Fruit fly (Drosophila melanogaster) whole organism, embryonic: ENCODE data around the gene retm.

Experiments
- ATbp ChIP-seq: fragments of 200-800 bp; sonication (Bioruptor generic); optimal IDR thresholded peaks from 2 replicates; lab custom pipeline; 2017; ENCODE audit warnings: missing biosample characterization, mild to moderate bottlenecking, missing genetic modification characterization, missing genetic modification reagents
- Atf-2 ChIP-seq: fragments of 200-800 bp; sonication (Bioruptor generic); optimal IDR thresholded peaks from 2 replicates; lab custom pipeline; 2016; ENCODE audit warnings: missing biosample characterization, missing genetic modification characterization
- B-H1 ChIP-seq: fragments of 200-800 bp; sonication (Bioruptor generic); IDR thresholded peaks from 3 replicates; pipeline ENCODE4 v1.3.6; 2022; ENCODE audit warnings: missing biosample characterization, missing genetic modification characterization
- Bgb ChIP-seq: fragments of 200-800 bp; sonication (Bioruptor generic); IDR thresholded peaks from 2 replicates; pipeline ENCODE4 v1.3.6; 2022; ENCODE audit warnings: missing biosample characterization, missing genetic modification characterization; ENCODE audit not compliant: partially characterized antibody
- CG12219 ChIP-seq: fragments of 200-800 bp; sonication (Bioruptor generic); optimal IDR thresholded peaks from 3 replicates; lab custom pipeline; 2018; ENCODE audit warnings: missing biosample characterization, mild to moderate bottlenecking, missing genetic modification characterization
- CG1233 ChIP-seq: fragments of 200-800 bp; sonication (Bioruptor generic); optimal IDR thresholded peaks from 4 replicates; lab custom pipeline; 2018; ENCODE audit warnings: missing biosample characterization, mild to moderate bottlenecking, missing genetic modification characterization
- CG14860 ChIP-seq: fragments of 200-800 bp; sonication (Bioruptor generic); IDR thresholded peaks from 3 replicates; pipeline ENCODE4 v1.3.6; 2022; ENCODE audit warnings: missing biosample characterization, missing genetic modification characterization; ENCODE audit not compliant: partially characterized antibody
- CG1603 ChIP-seq: fragments of 200-800 bp; sonication (Bioruptor generic); optimal IDR thresholded peaks from 2 replicates; lab custom pipeline; 2019; ENCODE audit warnings: missing biosample characterization, mild to moderate bottlenecking, missing genetic modification characterization, moderate library complexity
- CG1832 ChIP-seq: fragments of 200-800 bp; sonication (Bioruptor generic); optimal IDR thresholded peaks from 2 replicates; lab custom pipeline; 2017; ENCODE audit warnings: missing biosample characterization, mild to moderate bottlenecking, missing genetic modification characterization, inconsistent platforms
- CG18764 ChIP-seq: fragments of 200-800 bp; sonication (Bioruptor generic); optimal IDR thresholded peaks from 3 replicates; lab custom pipeline; 2016; ENCODE audit warnings: missing biosample characterization, missing genetic modification characterization
- CG31365 ChIP-seq: fragments of 200-800 bp; sonication (Bioruptor generic); optimal IDR thresholded peaks from 2 replicates; lab custom pipeline; 2018; ENCODE audit warnings: missing biosample characterization, mild to moderate bottlenecking, missing genetic modification characterization
- CG31388 ChIP-seq: fragments of 200-800 bp; sonication (Bioruptor generic); optimal IDR thresholded peaks from 2 replicates; lab custom pipeline; 2016; ENCODE audit warnings: missing biosample characterization, missing genetic modification characterization
- CG3995 ChIP-seq: fragments of 200-800 bp; sonication (Bioruptor generic); optimal IDR thresholded peaks from 3 replicates; lab custom pipeline; 2016; ENCODE audit warnings: missing biosample characterization, missing genetic modification characterization
- CG42726 ChIP-seq: fragments of 200-800 bp; sonication (Bioruptor generic); IDR thresholded peaks from 2 replicates; pipeline ENCODE4 v1.3.6; 2022; ENCODE audit warnings: missing biosample characterization, missing genetic modification characterization; ENCODE audit not compliant: partially characterized antibody
- CG4617 ChIP-seq: fragments of 200-800 bp; sonication (Bioruptor generic); optimal IDR thresholded peaks from 3 replicates; lab custom pipeline; 2016; ENCODE audit warnings: missing biosample characterization, missing genetic modification characterization, borderline replicate concordance
- CG7839 ChIP-seq: fragments of 200-800 bp; sonication (Bioruptor generic); optimal IDR thresholded peaks from 3 replicates; lab custom pipeline; 2018; ENCODE audit warnings: missing biosample characterization, mild to moderate bottlenecking, missing genetic modification characterization, moderate library complexity
- CG9215 ChIP-seq: fragments of 200-800 bp; sonication (Bioruptor generic); IDR thresholded peaks from 2 replicates; pipeline ENCODE4 v1.3.6; 2022; ENCODE audit warnings: missing biosample characterization, missing genetic modification characterization
- CkIIα-i1 ChIP-seq: fragments of 200-800 bp; sonication (Bioruptor generic); IDR thresholded peaks from 2 replicates; pipeline ENCODE4 v1.3.6; 2022; ENCODE audit warnings: missing biosample characterization, missing genetic modification characterization
- CrebB ChIP-seq: fragments of 200-800 bp; sonication (Bioruptor generic); optimal IDR thresholded peaks from 3 replicates; lab custom pipeline; 2018; ENCODE audit warnings: missing biosample characterization, mild to moderate bottlenecking, missing genetic modification characterization
- Dll ChIP-seq: fragments of 200-800 bp; sonication (Bioruptor generic); IDR thresholded peaks from 4 replicates; pipeline ENCODE4 v1.3.6; 2022; ENCODE audit warnings: missing biosample characterization, missing genetic modification characterization; ENCODE audit not compliant: partially characterized antibody
- E2f2 ChIP-seq: fragments of 200-800 bp; sonication (Bioruptor generic); IDR thresholded peaks from 2 replicates; pipeline ENCODE4 v1.3.6; 2022; ENCODE audit warnings: missing biosample characterization, missing genetic modification characterization
- Ets97D ChIP-seq: fragments of 200-800 bp; sonication (Bioruptor generic); optimal IDR thresholded peaks from 3 replicates; lab custom pipeline; 2016; ENCODE audit warnings: missing biosample characterization, missing genetic modification characterization
- Fer1 ChIP-seq: fragments of 200-800 bp; sonication (Bioruptor generic); optimal IDR thresholded peaks from 2 replicates; lab custom pipeline; 2017; ENCODE audit warnings: missing biosample characterization, mild to moderate bottlenecking, missing genetic modification characterization
- Gsc ChIP-seq: fragments of 200-800 bp; sonication (Bioruptor generic); IDR thresholded peaks from 2 replicates; pipeline ENCODE4 v1.3.6; 2022; ENCODE audit warnings: missing biosample characterization, missing genetic modification characterization
- HLH3B ChIP-seq: fragments of 200-800 bp; sonication (Bioruptor generic); IDR thresholded peaks from 2 replicates; pipeline ENCODE4 v1.3.6; 2022; ENCODE audit warnings: missing biosample characterization, missing genetic modification characterization
- HLHmδ ChIP-seq: fragments of 200-800 bp; sonication (Bioruptor generic); optimal IDR thresholded peaks from 2 replicates; lab custom pipeline; 2018; ENCODE audit warnings: missing biosample characterization, mild to moderate bottlenecking, missing genetic modification characterization, moderate library complexity
- MBD-R2 ChIP-seq: fragments of 200-800 bp; sonication (Bioruptor generic); IDR thresholded peaks from 2 replicates; pipeline ENCODE4 v1.3.6; 2022; ENCODE audit warnings: missing biosample characterization, missing genetic modification characterization
- MTF-1 ChIP-seq: fragments of 200-800 bp; sonication (Bioruptor generic); optimal IDR thresholded peaks from 2 replicates; lab custom pipeline; 2018; ENCODE audit warnings: missing biosample characterization, mild to moderate bottlenecking, missing genetic modification characterization, borderline replicate concordance
- NC2β ChIP-seq: fragments of 200-800 bp; sonication (Bioruptor generic); optimal IDR thresholded peaks from 2 replicates; lab custom pipeline; 2016; ENCODE audit warnings: missing biosample characterization, missing genetic modification characterization
- Poxn ChIP-seq: fragments of 200-800 bp; sonication (Bioruptor generic); IDR thresholded peaks from 2 replicates; pipeline ENCODE4 v1.3.6; 2022; ENCODE audit warnings: missing biosample characterization, missing genetic modification characterization
- Ptx1 ChIP-seq: fragments of 200-800 bp; sonication (Bioruptor generic); IDR thresholded peaks from 2 replicates; pipeline ENCODE4 v1.3.6; 2022; ENCODE audit warnings: missing biosample characterization, missing genetic modification characterization
- Scr ChIP-seq: fragments of 200-800 bp; sonication (Bioruptor generic); IDR thresholded peaks from 2 replicates; pipeline ENCODE4 v1.3.6; 2022; ENCODE audit warnings: missing biosample characterization, missing genetic modification characterization; ENCODE audit not compliant: partially characterized antibody
- Sry-δ ChIP-seq: fragments of 200-800 bp; sonication (Bioruptor generic); optimal IDR thresholded peaks from 2 replicates; lab custom pipeline; 2016; ENCODE audit warnings: missing biosample characterization, missing genetic modification characterization
- Trl ChIP-seq, 3 experiments: fragments of >200 bp in 2 of 3; fragments of 200-800 bp in 1 of 3; sonication (Bioruptor generic) in 1 of 3; optimal IDR thresholded peaks; 2 replicates in 1 of 3; 3 replicates in 2 of 3; lab custom pipeline; 2016 to 2017; ENCODE audit warnings: missing biosample characterization in 1 of 3, missing genetic modification characterization in 1 of 3
- Usf ChIP-seq: fragments of 200-800 bp; sonication (Bioruptor generic); optimal IDR thresholded peaks from 2 replicates; lab custom pipeline; 2017; ENCODE audit warnings: missing genotype, missing biosample characterization, missing genetic modification characterization
- Xbp1 ChIP-seq: fragments of 200-800 bp; sonication (Bioruptor generic); optimal IDR thresholded peaks from 3 replicates; lab custom pipeline; 2016; ENCODE audit warnings: missing biosample characterization, mild to moderate bottlenecking, missing genetic modification characterization
- ab ChIP-seq: fragments of 200-800 bp; sonication (Bioruptor generic); optimal IDR thresholded peaks from 2 replicates; lab custom pipeline; 2016; ENCODE audit warnings: missing biosample characterization, missing genetic modification characterization
- bigmax ChIP-seq: fragments of 200-800 bp; sonication (Bioruptor generic); optimal IDR thresholded peaks from 2 replicates; lab custom pipeline; 2018; ENCODE audit warnings: missing biosample characterization, mild to moderate bottlenecking, missing genetic modification characterization
- dan ChIP-seq: fragments of 200-800 bp; sonication (Bioruptor generic); IDR thresholded peaks from 2 replicates; pipeline ENCODE4 v1.3.6; 2022; ENCODE audit warnings: missing biosample characterization, missing genetic modification characterization
- danr ChIP-seq: fragments of 200-800 bp; sonication (Bioruptor generic); IDR thresholded peaks from 2 replicates; pipeline ENCODE4 v1.3.6; 2022; ENCODE audit warnings: missing biosample characterization, missing genetic modification characterization
- eve ChIP-seq, 2 experiments: fragments of >200 bp; optimal IDR thresholded peaks; 2 replicates each; lab custom pipeline; 2017; ENCODE audit warnings: missing biosample characterization in 2 of 2, missing genetic modification characterization in 2 of 2
- fd3F ChIP-seq: fragments of 200-800 bp; sonication (Bioruptor generic); optimal IDR thresholded peaks from 2 replicates; lab custom pipeline; 2018; ENCODE audit warnings: missing biosample characterization, mild to moderate bottlenecking, missing genetic modification characterization, moderate library complexity
- fru ChIP-seq: fragments of >200 bp; optimal IDR thresholded peaks from 2 replicates; lab custom pipeline; 2017
- p53 ChIP-seq: fragments of 200-800 bp; sonication (Bioruptor generic); optimal IDR thresholded peaks from 2 replicates; lab custom pipeline; 2016; ENCODE audit warnings: missing biosample characterization, missing genetic modification characterization
- pb ChIP-seq: fragments of 200-800 bp; sonication (Bioruptor generic); optimal IDR thresholded peaks from 3 replicates; lab custom pipeline; 2016; ENCODE audit warnings: missing biosample characterization, missing genetic modification characterization
- rib ChIP-seq: fragments of 200-800 bp; sonication (Bioruptor generic); IDR thresholded peaks from 2 replicates; pipeline ENCODE4 v1.3.6; 2022; ENCODE audit warnings: missing biosample characterization, missing genetic modification characterization
- sima ChIP-seq: fragments of 200-800 bp; sonication (Bioruptor generic); optimal IDR thresholded peaks from 2 replicates; lab custom pipeline; 2016; ENCODE audit warnings: missing biosample characterization, missing genetic modification characterization
- sug ChIP-seq: fragments of 200-800 bp; optimal IDR thresholded peaks from 2 replicates; lab custom pipeline; 2019; ENCODE audit warnings: missing biosample characterization, mild to moderate bottlenecking, missing genetic modification characterization, moderate library complexity
- ttk ChIP-seq: fragments of 200-800 bp; sonication (Bioruptor generic); IDR thresholded peaks from 2 replicates; pipeline ENCODE4 v2.1.2; 2022; ENCODE audit warnings: missing biosample characterization, missing genetic modification characterization
- zfh2 ChIP-seq: fragments of 200-800 bp; sonication (Bioruptor generic); optimal IDR thresholded peaks from 2 replicates; lab custom pipeline; 2016; ENCODE audit warnings: missing biosample characterization, missing genetic modification characterization

retm gene

DNA sequence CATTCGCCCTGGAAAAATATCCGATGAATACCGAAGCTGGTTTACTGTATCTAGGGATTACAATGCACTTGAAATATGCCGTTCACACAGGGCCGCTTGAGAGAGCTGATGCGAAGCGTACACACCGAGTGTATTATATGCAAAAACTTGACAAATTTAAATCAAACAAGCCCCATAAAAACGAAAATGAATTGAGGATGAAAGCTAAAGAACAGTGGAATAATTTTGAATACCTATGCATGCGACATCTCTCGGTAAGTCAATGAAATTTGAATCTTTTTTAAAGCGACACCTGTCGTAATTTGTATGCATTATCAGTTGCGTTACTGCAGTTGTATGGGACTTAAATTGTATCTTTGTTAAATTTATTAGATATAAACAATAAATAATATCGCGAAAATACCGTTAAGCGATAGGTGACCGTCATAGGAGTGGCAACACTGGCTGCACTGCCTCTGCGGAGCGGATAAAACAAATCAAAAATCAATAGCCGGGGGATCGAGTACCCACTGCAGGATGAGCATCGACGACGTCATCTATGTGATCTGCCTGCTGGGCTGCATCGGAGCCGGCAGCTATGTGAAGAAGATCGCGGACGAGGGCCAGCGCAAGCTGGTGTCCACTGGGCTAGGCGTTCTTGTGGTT, 348 bp upstream of the retm start, which contains the start of gene frj (continued):
- peak; percentile 45 for TF ChIP-seq Atf-2 (GFP tag; lab: Kevin White, UChicago)
- TF ChIP-seq Scr: peak; percentile 71
- TF ChIP-seq CG31365 (tag; lab: Kevin White, UChicago): no peak
- TF ChIP-seq pb: peak; percentile 41
- TF ChIP-seq Ets97D (GFP tag; lab: Kevin White, UChicago): peak; percentile 90
- TF ChIP-seq bigmax: no peak
- TF ChIP-seq E2f2: peak; percentile 55
- TF ChIP-seq NC2β (GFP tag; lab: Kevin White, UChicago): peak; percentile 54
- TF ChIP-seq CG31388 (GFP tag; lab: Kevin White, UChicago): peak; percentile 46
- TF ChIP-seq CG14860 (GFP tag; lab: Robert Waterston, UW): peak; percentile 60; the same call in 2 of the 3 replicates
- TF ChIP-seq CG4617 (GFP tag; lab: Kevin White, UChicago): peak; percentile 73
- TF ChIP-seq CkIIα-i1: no peak
- TF ChIP-seq Sry-δ: peak; percentile 88
- TF ChIP-seq dan: no peak
- TF ChIP-seq danr (GFP tag; lab: Robert Waterston, UW): no peak
- TF ChIP-seq Bgb (GFP tag; lab: Robert Waterston, UW): peak; percentile 59; the same call in 1 of the 2 replicates
- peak; percentile 33 for TF ChIP-seq ab (GFP tag; lab: Kevin White, UChicago)
- no peak for TF ChIP-seq eve (GFP tag; optimal IDR thresholded peaks at IDR 0.05; lab: Kevin White, UChicago)
- peak; percentile 64 for TF ChIP-seq HLH3B (GFP tag; lab: Robert Waterston, UW)
- TF ChIP-seq MBD-R2 (GFP tag; lab: Robert Waterston, UW): peak; percentile 56
- no peak for TF ChIP-seq Gsc (GFP tag; lab: Robert Waterston, UW)
- TF ChIP-seq CG18764 (GFP tag; lab: Kevin White, UChicago): peak; percentile 53
- no peak for TF ChIP-seq rib (GFP tag; lab: Robert Waterston, UW)
- peak; percentile 80 for TF ChIP-seq Ptx1 (GFP tag; lab: Robert Waterston, UW)
- peak; percentile 59; the same call in 1 of the 2 replicates for TF ChIP-seq CG42726
- TF ChIP-seq CG3995 (GFP tag; lab: Kevin White, UChicago): peak; percentile 59
- TF ChIP-seq B-H1 (GFP tag; lab: Robert Waterston, UW): peak; percentile 39; the same call in 1 of the 3 replicates
- no peak for TF ChIP-seq HLHmδ (GFP tag; lab: Kevin White, UChicago)
- no peak for TF ChIP-seq CG12219
- TF ChIP-seq CrebB (tag; lab: Kevin White, UChicago): no peak
- peak; percentile 57 for TF ChIP-seq sug (tag; lab: Kevin White, UChicago)
- peak; percentile 68 for TF ChIP-seq zfh2 (GFP tag; lab: Kevin White, UChicago)
- TF ChIP-seq p53 (GFP tag; lab: Kevin White, UChicago): peak; percentile 60
- TF ChIP-seq CG1233 (GFP tag; lab: Kevin White, UChicago): no peak
- TF ChIP-seq Dll (GFP tag; lab: Robert Waterston, UW): peak; percentile 72
- no peak for TF ChIP-seq sima (GFP tag; lab: Kevin White, UChicago)
- peak; percentile 73 for TF ChIP-seq CG7839 (tag; lab: Kevin White, UChicago)
- TF ChIP-seq CG1832: no peak
- no peak for TF ChIP-seq Poxn (GFP tag; lab: Robert Waterston, UW)
- TF ChIP-seq Fer1 (GFP tag; lab: Kevin White, UChicago): no peak
- no peak for TF ChIP-seq fru (lab: Kevin White, UChicago)
- TF ChIP-seq Xbp1 (GFP tag; lab: Kevin White, UChicago): peak; percentile 83
- TF ChIP-seq Usf: peak; percentile 33
- TF ChIP-seq CG1603: peak; percentile 88
- peak; percentile 6 for TF ChIP-seq ATbp (GFP tag; lab: Kevin White, UChicago)
- TF ChIP-seq Trl (optimal IDR thresholded peaks at IDR 0.05; lab: Kevin White, UChicago): no peak
- peak; percentile 64 for TF ChIP-seq Trl (GFP tag; optimal IDR thresholded peaks at IDR 0.05; lab: Kevin White, UChicago)
- peak; percentile 51; the same call in 1 of the 2 replicates for TF ChIP-seq ttk (GFP tag; lab: Robert Waterston, UW)
- peak; percentile 64 for TF ChIP-seq CG9215 (GFP tag; lab: Robert Waterston, UW)
- peak; percentile 54 for TF ChIP-seq fd3F (GFP tag; lab: Kevin White, UChicago)
- peak; percentile 31 for TF ChIP-seq MTF-1 (GFP tag; lab: Kevin White, UChicago)
